Worm (Caenorhabditis elegans): Measurements from ENCODE around the gene ttr-46.

Gene ttr-46

ce11 chrV:9950861-9951260 is at the start of gene ttr-46:
Gene ttr-46, plus strand, starts transcription at chrV:9951233.
- TF ChIP-seq snpc-4 (tag; optimal IDR thresholded peaks at IDR 0.05) (no peak), hmg-11 (tag; optimal IDR thresholded peaks at IDR 0.05) (no peak), mdl-1 (tag; optimal IDR thresholded peaks at IDR 0.05) (no peak), ama-1 (optimal IDR thresholded peaks at IDR 0.05) (no peak), mml-1 (tag; optimal IDR thresholded peaks at IDR 0.05) (no peak), ceh-9 (tag; optimal IDR thresholded peaks at IDR 0.05) (no peak), pqm-1 (tag; optimal IDR thresholded peaks at IDR 0.05) (peak; percentile 65), zag-1 (tag; optimal IDR thresholded peaks at IDR 0.05) (no peak), nhr-25 (tag; optimal IDR thresholded peaks at IDR 0.05) (no peak), unc-62 (GFP tag; optimal IDR thresholded peaks at IDR 0.05) (no peak), egl-5 (tag; optimal IDR thresholded peaks at IDR 0.05) (no peak), elt-3 (tag; optimal IDR thresholded peaks at IDR 0.05) (no peak), elt-2 (tag; optimal IDR thresholded peaks at IDR 0.05) (peak; percentile 68), fkh-2 (tag; optimal IDR thresholded peaks at IDR 0.05) (no peak), egl-27 (tag; optimal IDR thresholded peaks at IDR 0.05) (no peak), unc-39 (tag; optimal IDR thresholded peaks at IDR 0.05) (no peak), lsy-12 (tag; optimal IDR thresholded peaks at IDR 0.05) (no peak)

- TF ChIP-seq hmg-11 (tag; optimal IDR thresholded peaks at IDR 0.05) = no peak
- TF ChIP-seq mml-1 (tag; optimal IDR thresholded peaks at IDR 0.05) = no peak
- TF ChIP-seq nhr-76 (tag; optimal IDR thresholded peaks at IDR 0.05) = no peak
- no peak for TF ChIP-seq ama-1 (optimal IDR thresholded peaks at IDR 0.05)
- TF ChIP-seq eor-1 (tag; optimal IDR thresholded peaks at IDR 0.05) = no peak
- TF ChIP-seq ZK546.5 (tag; optimal IDR thresholded peaks at IDR 0.05) = no peak
- no peak for TF ChIP-seq unc-39 (tag; optimal IDR thresholded peaks at IDR 0.05)
- no peak for TF ChIP-seq egl-27 (tag; optimal IDR thresholded peaks at IDR 0.05)
- TF ChIP-seq nfya-1 (tag; optimal IDR thresholded peaks at IDR 0.05; ENCODE audit: insufficient read depth) = no peak
- TF ChIP-seq zag-1 (tag; optimal IDR thresholded peaks at IDR 0.05) = no peak
- TF ChIP-seq nhr-237 (tag; optimal IDR thresholded peaks at IDR 0.05) = no peak
- no peak for TF ChIP-seq mdl-1 (tag; optimal IDR thresholded peaks at IDR 0.05)
- no peak for TF ChIP-seq nhr-11 (tag; optimal IDR thresholded peaks at IDR 0.05)
These were observed 44.9 kb upstream of the ttr-46 start, which contains the start of gene fipr-11 for ce11 chrV:9906115-9906514. Gene fipr-11, minus strand, starts transcription at chrV:9906215.

ce11 chrV:9907205-9907604 is 43.8 kb upstream of the ttr-46 start:
- TF ChIP-seq mdl-1 (tag; optimal IDR thresholded peaks at IDR 0.05) (no peak), ama-1 (optimal IDR thresholded peaks at IDR 0.05) (no peak), R02D3.7 (tag; optimal IDR thresholded peaks at IDR 0.05) (no peak), unc-39 (tag; optimal IDR thresholded peaks at IDR 0.05) (no peak), nhr-12 (tag; optimal IDR thresholded peaks at IDR 0.05) (no peak), nhr-28 (tag; optimal IDR thresholded peaks at IDR 0.05) (no peak), pqm-1 (tag; optimal IDR thresholded peaks at IDR 0.05) (no peak), ceh-16 (tag; optimal IDR thresholded peaks at IDR 0.05) (no peak), nhr-23 (tag; optimal IDR thresholded peaks at IDR 0.05) (no peak), fkh-10 (GFP tag; optimal IDR thresholded peaks at IDR 0.05) (no peak), nhr-43 (tag; optimal IDR thresholded peaks at IDR 0.05; ENCODE audit: poor library complexity, severe bottlenecking) (no peak), lin-15B (tag; optimal IDR thresholded peaks at IDR 0.05) (no peak), eor-1 (tag; optimal IDR thresholded peaks at IDR 0.05) (no peak), fos-1 (tag; optimal IDR thresholded peaks at IDR 0.05) (no peak), daf-12 (tag; optimal IDR thresholded peaks at IDR 0.05) (no peak)

- TF ChIP-seq hmg-11 (tag; optimal IDR thresholded peaks at IDR 0.05) = no peak
- no peak for TF ChIP-seq elt-1 (tag; optimal IDR thresholded peaks at IDR 0.05)
- TF ChIP-seq nhr-77 (tag; optimal IDR thresholded peaks at IDR 0.05) = no peak
- TF ChIP-seq ceh-9 (tag; optimal IDR thresholded peaks at IDR 0.05) = no peak
- TF ChIP-seq nhr-12 (tag; optimal IDR thresholded peaks at IDR 0.05) = no peak
- TF ChIP-seq ztf-11 (tag; optimal IDR thresholded peaks at IDR 0.05) = no peak
- TF ChIP-seq mml-1 (tag; optimal IDR thresholded peaks at IDR 0.05) = no peak
- no peak for TF ChIP-seq ceh-28 (tag; optimal IDR thresholded peaks at IDR 0.05)
- TF ChIP-seq nhr-25 (tag; optimal IDR thresholded peaks at IDR 0.05) = no peak
- TF ChIP-seq unc-39 (tag; optimal IDR thresholded peaks at IDR 0.05) = no peak
- no peak for TF ChIP-seq fos-1 (tag; optimal IDR thresholded peaks at IDR 0.05)
- no peak for TF ChIP-seq elt-3 (tag; optimal IDR thresholded peaks at IDR 0.05)
- TF ChIP-seq R02D3.7 (tag; optimal IDR thresholded peaks at IDR 0.05) = no peak
These were observed 41.4 kb upstream of the ttr-46 start for ce11 chrV:9909624-9910023.

All from whole organism, L3 larva.